Worm (Caenorhabditis elegans): Measurements from ENCODE around the gene col-96.

DNA sequence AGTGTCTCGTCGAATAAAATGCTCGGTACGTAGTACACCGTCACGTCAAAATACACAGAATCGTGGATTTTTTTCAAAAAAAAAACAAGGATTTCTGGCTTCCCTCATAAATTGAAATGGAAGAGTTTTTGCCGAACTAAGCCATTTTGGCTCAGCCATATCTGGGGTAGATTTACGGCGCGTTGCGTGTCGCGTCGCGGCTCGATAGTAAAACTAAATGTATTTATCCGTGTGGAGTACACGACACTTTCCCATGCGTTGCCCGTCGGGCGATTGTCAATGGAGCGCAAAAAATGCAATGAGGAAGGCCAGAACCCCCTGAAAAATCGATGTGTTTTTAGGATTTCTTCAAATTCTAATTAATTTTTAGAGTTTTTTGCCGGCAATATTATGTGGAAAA, 43.7 kb upstream of the col-96 start:
- TF ChIP-seq ama-1 (optimal IDR thresholded peaks at IDR 0.05), result no peak
- no peak for TF ChIP-seq pros-1 (tag; optimal IDR thresholded peaks at IDR 0.05)
- TF ChIP-seq hlh-13 (GFP tag; optimal IDR thresholded peaks at IDR 0.05), result no peak
- TF ChIP-seq pha-4 (tag; optimal IDR thresholded peaks at IDR 0.05), result no peak
- TF ChIP-seq nhr-11 (tag; optimal IDR thresholded peaks at IDR 0.05), result no peak
- no peak for TF ChIP-seq ceh-6 (GFP tag; optimal IDR thresholded peaks at IDR 0.05)
- TF ChIP-seq hlh-15 (tag; optimal IDR thresholded peaks at IDR 0.05), result no peak
- no peak for TF ChIP-seq ceh-22 (tag; optimal IDR thresholded peaks at IDR 0.05)
- no peak for TF ChIP-seq nhr-232 (tag; optimal IDR thresholded peaks at IDR 0.05)
- TF ChIP-seq pqm-1 (tag; optimal IDR thresholded peaks at IDR 0.05), result no peak
- TF ChIP-seq ceh-19 (GFP tag; optimal IDR thresholded peaks at IDR 0.05), result no peak
- TF ChIP-seq gmeb-2 (tag; optimal IDR thresholded peaks at IDR 0.05), result no peak
- no peak for TF ChIP-seq fkh-10 (GFP tag; optimal IDR thresholded peaks at IDR 0.05)
